Worm (Caenorhabditis elegans): ENCODE data around the gene ZK637.14.
A peak's percentile ranks its signal among the peaks of the same experiment; 100 is the strongest.

Gene ZK637.14

DNA sequence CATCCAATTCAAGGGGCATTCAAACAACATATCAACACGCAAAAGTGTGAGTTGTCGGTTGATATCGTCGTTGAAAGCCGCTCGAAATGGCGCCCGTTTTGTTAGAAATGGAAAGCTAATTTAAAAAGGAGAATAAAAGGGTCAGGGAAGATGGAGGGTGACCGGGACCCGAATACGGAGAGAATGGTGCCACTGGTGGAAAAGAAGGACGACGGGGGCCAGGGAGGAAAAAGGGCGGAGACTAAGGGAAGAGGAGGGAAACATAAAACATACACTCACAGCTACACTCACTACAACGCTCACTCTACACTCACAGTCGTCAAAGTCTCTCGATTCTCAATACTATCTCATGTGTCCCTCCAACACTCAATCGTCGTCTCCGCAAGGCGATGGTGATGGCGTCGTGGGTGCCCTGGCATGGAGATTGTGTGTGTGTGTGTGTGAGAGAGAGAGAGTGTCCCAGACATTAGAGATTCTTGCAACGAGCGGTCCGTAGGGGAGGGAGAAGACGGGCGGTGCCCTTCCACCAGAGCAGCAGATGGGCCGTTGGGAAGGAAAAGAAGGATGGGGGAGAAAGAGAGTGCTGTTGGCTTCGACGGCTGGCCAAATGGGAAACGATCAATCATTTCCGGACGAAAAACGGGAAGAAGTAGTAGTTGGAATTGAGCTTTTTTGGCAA is 14.8 kb downstream of the ZK637.14 start (continued):
- TF ChIP-seq Y55F3AM.14 (GFP tag; optimal IDR thresholded peaks at IDR 0.05) = peak; percentile 20
- peak; percentile 70 to 86 for TF ChIP-seq lsy-2 (tag; optimal IDR thresholded peaks at IDR 0.05)
- peak; percentile 61 for TF ChIP-seq nhr-25 (tag; optimal IDR thresholded peaks at IDR 0.05)
- TF ChIP-seq sem-4 (tag; optimal IDR thresholded peaks at IDR 0.05) = peak; percentile 91
- peak; percentile 53 for TF ChIP-seq fos-1 (tag; optimal IDR thresholded peaks at IDR 0.05)
- TF ChIP-seq peb-1 (tag; optimal IDR thresholded peaks at IDR 0.05) = no peak
- TF ChIP-seq sma-3 (GFP tag; optimal IDR thresholded peaks at IDR 0.05) = no peak
- TF ChIP-seq ceh-16 (tag; optimal IDR thresholded peaks at IDR 0.05) = peak; percentile 78
- peak; percentile 95 for TF ChIP-seq nhr-129 (tag; optimal IDR thresholded peaks at IDR 0.05)
- no peak for TF ChIP-seq snpc-4 (tag; optimal IDR thresholded peaks at IDR 0.05)
- peak; percentile 73 for TF ChIP-seq nhr-6 (tag; optimal IDR thresholded peaks at IDR 0.05)
- peak; percentile 90 for TF ChIP-seq C34F6.9 (tag; optimal IDR thresholded peaks at IDR 0.05)
- peak; percentile 87 for TF ChIP-seq unc-55 (GFP tag; optimal IDR thresholded peaks at IDR 0.05)
- TF ChIP-seq R02D3.7 (tag; optimal IDR thresholded peaks at IDR 0.05) = no peak
- peak; percentile 76 for TF ChIP-seq sma-9 (GFP tag; optimal IDR thresholded peaks at IDR 0.05)
- no peak for TF ChIP-seq sma-9 (tag; optimal IDR thresholded peaks at IDR 0.05)
- TF ChIP-seq crh-2 (tag; optimal IDR thresholded peaks at IDR 0.05) = peak; percentile 68
- TF ChIP-seq nhr-237 (tag; optimal IDR thresholded peaks at IDR 0.05) = no peak
- no peak for TF ChIP-seq ztf-1 (GFP tag; conservative IDR thresholded peaks at IDR 0.05)
- peak; percentile 95 for TF ChIP-seq zag-1 (tag; optimal IDR thresholded peaks at IDR 0.05)
- no peak for TF ChIP-seq nhr-23 (tag; optimal IDR thresholded peaks at IDR 0.05)
- no peak for TF ChIP-seq ZK546.5 (tag; optimal IDR thresholded peaks at IDR 0.05)
- TF ChIP-seq lin-13 (GFP tag; optimal IDR thresholded peaks at IDR 0.05) = peak; percentile 76

DNA sequence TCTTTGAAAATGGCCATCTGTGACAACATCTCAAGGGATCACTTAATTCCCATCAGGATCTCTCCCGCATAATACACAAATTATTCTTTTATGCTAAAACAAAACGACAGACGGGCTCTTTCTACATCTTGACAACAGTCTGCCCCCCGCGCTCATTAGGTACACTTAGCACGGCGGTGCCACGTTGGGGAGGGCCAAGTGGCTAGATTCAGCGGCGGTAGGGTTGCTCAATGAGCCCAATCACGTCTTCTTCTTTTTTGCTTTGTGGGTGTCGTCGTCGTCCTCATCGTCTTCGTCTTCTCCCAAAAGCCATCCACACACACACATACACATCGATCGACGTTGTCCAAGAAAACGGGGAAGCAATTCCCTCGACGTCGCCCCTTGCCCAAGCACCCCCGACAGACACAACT is 15.9 kb downstream of the ZK637.14 start:
- TF ChIP-seq crh-2 (tag; optimal IDR thresholded peaks at IDR 0.05) (peak; percentile 18), ztf-1 (GFP tag; conservative IDR thresholded peaks at IDR 0.05) (0 out of 2 replicates have a peak, but pooled peaks have one; percentile 43), unc-55 (GFP tag; optimal IDR thresholded peaks at IDR 0.05) (peak; percentile 15), F13H6.1 (tag; optimal IDR thresholded peaks at IDR 0.05) (no peak), R02D3.7 (tag; optimal IDR thresholded peaks at IDR 0.05) (no peak), dmd-4 (tag; optimal IDR thresholded peaks at IDR 0.05) (no peak), lin-39 (tag; optimal IDR thresholded peaks at IDR 0.05) (peak; percentile 34), zag-1 (tag; optimal IDR thresholded peaks at IDR 0.05) (peak; percentile 55), Y55F3AM.14 (GFP tag; optimal IDR thresholded peaks at IDR 0.05) (peak; percentile 37), lin-11 (tag; optimal IDR thresholded peaks at IDR 0.05) (no peak), mab-5 (tag; optimal IDR thresholded peaks at IDR 0.05) (no peak)

ce11 chrIII:8869663-8870062 is 19.3 kb downstream of the ZK637.14 start:
- TF ChIP-seq mdl-1 (tag; optimal IDR thresholded peaks at IDR 0.05) (no peak), unc-55 (GFP tag; optimal IDR thresholded peaks at IDR 0.05) (no peak), nhr-12 (tag; optimal IDR thresholded peaks at IDR 0.05) (no peak), nhr-25 (tag; optimal IDR thresholded peaks at IDR 0.05) (no peak), mab-5 (tag; optimal IDR thresholded peaks at IDR 0.05) (no peak), unc-62 (GFP tag; optimal IDR thresholded peaks at IDR 0.05) (no peak), ceh-82 (tag; optimal IDR thresholded peaks at IDR 0.05) (no peak), skn-1 (tag; optimal IDR thresholded peaks at IDR 0.05) (no peak), nhr-10 (tag; optimal IDR thresholded peaks at IDR 0.05) (no peak), ztf-4 (tag; optimal IDR thresholded peaks at IDR 0.05) (no peak), sem-4 (tag; optimal IDR thresholded peaks at IDR 0.05) (no peak), fos-1 (tag; optimal IDR thresholded peaks at IDR 0.05) (no peak), snpc-4 (tag; optimal IDR thresholded peaks at IDR 0.05) (no peak), ztf-11 (tag; optimal IDR thresholded peaks at IDR 0.05) (no peak), nhr-237 (tag; optimal IDR thresholded peaks at IDR 0.05) (no peak), dmd-4 (tag; optimal IDR thresholded peaks at IDR 0.05) (no peak)

- TF ChIP-seq nhr-21 (tag; optimal IDR thresholded peaks at IDR 0.05) (peak; percentile 51), peb-1 (tag; optimal IDR thresholded peaks at IDR 0.05) (no peak), blmp-1 (tag; optimal IDR thresholded peaks at IDR 0.05; ENCODE audit: insufficient read depth) (peak; percentile 59), zag-1 (tag; optimal IDR thresholded peaks at IDR 0.05) (no peak), lsy-2 (tag; optimal IDR thresholded peaks at IDR 0.05) (peak in 1 of 2 experiments; percentile 52), ztf-1 (GFP tag; conservative IDR thresholded peaks at IDR 0.05) (no peak), ceh-82 (tag; optimal IDR thresholded peaks at IDR 0.05) (no peak), egl-27 (tag; optimal IDR thresholded peaks at IDR 0.05) (peak; percentile 31), ceh-16 (tag; optimal IDR thresholded peaks at IDR 0.05) (no peak), nhr-237 (tag; optimal IDR thresholded peaks at IDR 0.05) (no peak), fos-1 (tag; optimal IDR thresholded peaks at IDR 0.05) (peak; percentile 96), nhr-25 (tag; optimal IDR thresholded peaks at IDR 0.05) (peak; percentile 45), nhr-12 (tag; optimal IDR thresholded peaks at IDR 0.05) (no peak), nhr-6 (tag; optimal IDR thresholded peaks at IDR 0.05) (no peak), gmeb-1 (tag; optimal IDR thresholded peaks at IDR 0.05) (peak; percentile 47), unc-39 (tag; optimal IDR thresholded peaks at IDR 0.05) (no peak), crh-2 (tag; optimal IDR thresholded peaks at IDR 0.05) (peak; percentile 78), mab-5 (tag; optimal IDR thresholded peaks at IDR 0.05) (no peak), mdl-1 (tag; optimal IDR thresholded peaks at IDR 0.05) (no peak), Y55F3AM.14 (GFP tag; optimal IDR thresholded peaks at IDR 0.05) (no peak), C34F6.9 (tag; optimal IDR thresholded peaks at IDR 0.05) (peak; percentile 24), ztf-11 (tag; optimal IDR thresholded peaks at IDR 0.05) (no peak), unc-55 (GFP tag; optimal IDR thresholded peaks at IDR 0.05) (no peak), lin-11 (tag; optimal IDR thresholded peaks at IDR 0.05) (no peak), unc-62 (GFP tag; optimal IDR thresholded peaks at IDR 0.05) (no peak), snpc-4 (tag; optimal IDR thresholded peaks at IDR 0.05) (no peak), F13H6.1 (tag; optimal IDR thresholded peaks at IDR 0.05) (peak; percentile 11)
Observed at ce11 chrIII:8867922-8868655, 20.9 kb downstream of the ZK637.14 start.

Measured in whole organism, L2 larva.